Worm (Caenorhabditis elegans) whole organism, midembryonic: ENCODE data around the gene irld-40.
"Not testable (repeated sequence)": the region's sequence is repeated elsewhere in the genome, so short reads cannot be mapped to it uniquely, and the experiment has no call there.

Experiments used
- T22C8.4 ChIP-seq: fragments of 200-800 bp; sonication (Bioruptor generic); IDR thresholded peaks from 2 replicates; pipeline ENCODE4 v1.3.6; 2022; ENCODE audit warnings: missing genetic modification characterization, missing compliant biosample characterization
- cog-1 ChIP-seq: sonication (generic microtip); optimal IDR thresholded peaks from 2 replicates; lab custom pipeline; 2016; ENCODE audit warnings: missing genetic modification characterization, missing compliant biosample characterization
- flt-1 ChIP-seq: fragments of 200-800 bp; sonication (Bioruptor generic); IDR thresholded peaks from 2 replicates; pipeline ENCODE4 v1.3.6; 2022; ENCODE audit warnings: missing genetic modification characterization, missing compliant biosample characterization
- klf-2 ChIP-seq: fragments of 200-800 bp; sonication (Bioruptor generic); conservative IDR thresholded peaks from 2 replicates; pipeline ENCODE4 v1.3.6; 2022; ENCODE audit warnings: missing genetic modification reagents, missing genetic modification characterization, missing compliant biosample characterization
- med-1 ChIP-seq: sonication (generic microtip); optimal IDR thresholded peaks from 2 replicates; lab custom pipeline; 2017; ENCODE audit warnings: missing genetic modification characterization, mild to moderate bottlenecking, missing compliant biosample characterization, antibody characterized with exemption, missing genetic modification reagents; ENCODE audit not compliant: insufficient read depth
- ref-1 ChIP-seq: fragments of 200-800 bp; sonication (Bioruptor generic); conservative IDR thresholded peaks from 2 replicates; pipeline ENCODE4 v1.3.6; 2022; ENCODE audit warnings: missing genetic modification reagents, missing genetic modification characterization, missing compliant biosample characterization
- tab-1 ChIP-seq: fragments of 200-800 bp; sonication (Bioruptor generic); IDR thresholded peaks from 2 replicates; pipeline ENCODE4 v1.3.6; 2022; ENCODE audit warnings: missing genetic modification characterization, missing compliant biosample characterization
- ztf-23 ChIP-seq: fragments of 200-800 bp; sonication (Bioruptor generic); IDR thresholded peaks from 2 replicates; pipeline ENCODE4 v1.3.6; 2022; ENCODE audit warnings: missing genetic modification reagents, missing genetic modification characterization, missing compliant biosample characterization
- ztf-29 ChIP-seq: fragments of 200-800 bp; sonication (Bioruptor generic); IDR thresholded peaks from 2 replicates; pipeline ENCODE4 v1.3.6; 2022; ENCODE audit warnings: missing genetic modification reagents, missing genetic modification characterization, missing compliant biosample characterization

The irld-40 gene

DNA sequence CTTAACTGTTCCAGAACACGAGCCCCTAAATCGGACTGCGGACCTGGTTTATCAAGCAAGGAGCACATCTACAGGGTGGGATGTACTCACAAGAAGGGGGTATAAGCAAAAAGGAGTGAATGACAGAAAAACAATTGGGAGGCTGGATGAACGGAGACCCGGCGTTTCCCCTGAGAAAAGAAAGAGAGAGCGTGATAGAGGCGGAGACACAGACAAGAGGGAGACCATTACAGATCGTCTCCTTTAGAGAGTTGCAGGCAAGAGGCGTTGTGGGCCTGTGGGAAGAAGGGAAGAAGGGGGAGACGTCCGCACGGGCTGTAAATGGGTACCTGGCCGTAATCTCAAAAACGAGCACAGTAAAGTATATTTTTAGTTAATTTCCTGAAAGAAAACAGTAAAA, 31.5 kb downstream of the irld-40 start, which contains the start of gene Y46H3C.7:
TSS of gene Y46H3C.7 (minus strand) at position 147 of the 400 bp plus-strand sequence.
- TF ChIP-seq flt-1 (GFP tag; lab: Robert Waterston, UW); klf-2; T22C8.4 (GFP tag; lab: Robert Waterston, UW): not testable (repeated sequence)

DNA sequence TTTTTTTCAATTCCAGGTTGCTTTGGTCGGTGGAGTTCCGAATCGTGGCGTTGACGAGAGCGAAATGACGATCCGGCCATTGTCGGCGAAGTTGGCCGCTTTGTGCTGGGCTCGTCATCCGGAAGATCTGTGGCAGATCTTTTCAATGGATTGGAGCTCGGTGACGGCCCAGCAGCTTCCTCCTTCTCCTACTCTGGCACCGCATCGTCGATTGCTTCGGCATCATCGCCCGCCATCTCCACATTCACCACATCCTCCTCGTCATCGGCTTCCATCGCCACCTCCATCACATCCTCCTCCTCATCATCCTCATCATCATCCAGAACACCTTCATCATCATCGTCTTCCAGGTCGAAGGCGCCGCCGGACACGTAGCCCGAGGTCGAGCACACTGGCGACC, 36.0 kb downstream of the irld-40 start:
- TF ChIP-seq flt-1 (GFP tag; lab: Robert Waterston, UW) (no peak), ztf-23 (GFP tag; lab: Robert Waterston, UW) (no peak), med-1 (GFP tag; lab: Kevin White, UChicago) (no peak), tab-1 (GFP tag; lab: Robert Waterston, UW) (no peak), ref-1 (no peak), T22C8.4 (GFP tag; lab: Robert Waterston, UW) (no peak), cog-1 (tag; lab: Kevin White, UChicago) (no peak), ztf-29 (GFP tag; lab: Robert Waterston, UW) (no peak), klf-2 (no peak)

DNA sequence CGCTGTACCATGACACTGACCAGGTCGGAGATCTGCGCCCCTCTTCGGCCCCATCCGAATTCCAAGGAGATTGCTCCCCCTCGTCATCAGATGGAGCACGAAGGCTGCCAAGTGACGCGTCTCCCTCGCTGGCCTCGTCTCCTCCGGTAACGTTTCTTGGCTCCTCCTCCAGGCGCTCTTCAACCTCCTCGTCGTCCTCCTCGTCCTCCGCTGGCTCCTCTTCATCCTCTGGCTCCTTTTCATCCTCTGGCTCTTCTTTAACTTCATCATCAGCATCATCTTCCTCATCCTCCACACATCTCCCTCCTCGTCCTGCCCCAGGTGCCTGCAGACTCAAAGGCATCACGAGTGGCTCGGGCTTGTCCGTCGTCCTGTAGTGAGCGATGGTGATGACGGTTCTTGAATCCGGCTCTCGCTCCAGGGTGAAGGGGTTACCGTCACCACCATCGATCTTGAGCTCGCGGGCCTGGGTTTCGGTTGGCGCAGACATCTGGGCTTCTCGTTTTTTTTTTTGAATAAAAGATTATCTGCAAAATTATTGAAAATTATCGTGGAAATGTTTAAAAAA, 36.9 kb downstream of the irld-40 start:
- TF ChIP-seq T22C8.4 (GFP tag; lab: Robert Waterston, UW) (no peak), ref-1 (no peak), tab-1 (GFP tag; lab: Robert Waterston, UW) (peak; percentile 59; the same call in 1 of the 2 replicates)

DNA sequence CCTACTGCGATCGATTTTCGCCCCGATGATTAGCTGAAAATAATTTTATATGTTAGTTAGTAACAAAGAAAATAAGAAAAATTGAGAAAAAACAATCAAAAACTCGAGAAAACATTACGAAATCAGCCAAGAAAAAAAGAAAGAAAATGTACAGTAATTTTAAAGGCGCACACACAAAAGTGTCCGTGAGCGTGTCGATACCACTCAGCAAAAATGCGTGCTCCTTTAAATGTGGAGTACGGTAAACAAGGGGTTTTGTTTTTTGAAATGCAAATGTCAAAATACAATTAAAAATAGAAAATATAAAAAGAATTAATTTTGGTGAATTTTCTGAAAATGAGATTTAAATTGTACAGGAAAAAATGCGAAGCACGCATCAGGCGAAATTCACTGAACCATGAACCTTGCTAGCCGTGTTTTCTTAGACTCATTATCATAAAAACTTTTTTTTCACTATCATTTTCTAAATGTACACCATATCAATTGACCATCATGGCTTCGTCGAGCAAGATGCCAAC, 39.3 kb downstream of the irld-40 start, which contains the start of gene srw-90:
TSS of gene srw-90 (plus strand) at position 468 of the 518 bp plus-strand sequence.
- no peak for TF ChIP-seq ztf-29 (GFP tag; lab: Robert Waterston, UW)

DNA sequence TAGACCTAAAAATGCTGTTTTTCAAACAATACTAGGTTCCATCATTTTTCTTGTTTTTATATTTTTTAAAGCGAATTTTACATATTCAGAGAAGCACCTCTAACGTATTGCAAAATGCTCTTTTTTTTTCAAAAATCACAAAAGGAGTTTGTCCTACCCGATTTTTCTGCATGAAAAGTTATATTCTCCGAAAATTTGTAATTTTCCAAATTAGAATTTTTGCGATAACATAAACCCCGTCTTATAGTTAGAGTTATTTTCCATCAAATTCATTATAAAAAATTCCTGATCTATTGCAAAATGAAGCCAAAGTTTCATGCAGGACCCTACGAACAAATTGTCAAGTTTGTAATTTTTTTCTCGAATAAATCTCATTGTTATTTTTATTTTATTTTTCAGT, 46.1 kb downstream of the irld-40 start, which contains the start of gene srw-99:
TSS of gene srw-99 (plus strand) at position 301 of the 400 bp plus-strand sequence.
- TF ChIP-seq flt-1 (GFP tag; lab: Robert Waterston, UW) (no peak), ztf-29 (GFP tag; lab: Robert Waterston, UW) (no peak), cog-1 (tag; lab: Kevin White, UChicago) (no peak), klf-2 (no peak), ztf-23 (GFP tag; lab: Robert Waterston, UW) (no peak), T22C8.4 (GFP tag; lab: Robert Waterston, UW) (no peak), med-1 (GFP tag; lab: Kevin White, UChicago) (no peak), ref-1 (no peak), tab-1 (GFP tag; lab: Robert Waterston, UW) (no peak)

DNA sequence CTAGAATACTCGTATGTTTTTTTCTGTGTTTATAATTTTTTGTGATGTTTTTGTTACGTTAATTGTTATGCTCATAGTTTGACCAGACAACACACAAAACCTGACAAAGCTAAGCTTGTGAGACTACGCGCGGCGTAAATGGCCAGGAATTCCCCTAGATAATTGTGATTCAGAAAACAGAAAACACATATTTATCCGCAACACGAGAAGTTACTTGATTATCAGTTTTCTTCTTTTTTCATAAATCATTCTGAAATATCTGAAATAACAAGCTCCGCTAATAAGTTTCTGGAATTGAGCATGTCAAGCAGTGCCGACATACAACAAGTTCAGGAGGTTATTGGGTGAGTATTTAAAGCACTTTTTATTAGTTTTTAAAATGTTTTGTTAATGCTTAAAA, 48.5 kb downstream of the irld-40 start, which contains the start of gene srw-100:
TSS of gene srw-100 (plus strand) at position 301 of the 400 bp plus-strand sequence.
- TF ChIP-seq ztf-29 (GFP tag; lab: Robert Waterston, UW) = no peak
- TF ChIP-seq cog-1 (tag; lab: Kevin White, UChicago) = no peak
- TF ChIP-seq flt-1 (GFP tag; lab: Robert Waterston, UW) = no peak
- TF ChIP-seq tab-1 (GFP tag; lab: Robert Waterston, UW) = no peak
- no peak for TF ChIP-seq med-1 (GFP tag; lab: Kevin White, UChicago)
- no peak for TF ChIP-seq ztf-23 (GFP tag; lab: Robert Waterston, UW)
- TF ChIP-seq ref-1 = no peak
- no peak for TF ChIP-seq T22C8.4 (GFP tag; lab: Robert Waterston, UW)
- no peak for TF ChIP-seq klf-2

DNA sequence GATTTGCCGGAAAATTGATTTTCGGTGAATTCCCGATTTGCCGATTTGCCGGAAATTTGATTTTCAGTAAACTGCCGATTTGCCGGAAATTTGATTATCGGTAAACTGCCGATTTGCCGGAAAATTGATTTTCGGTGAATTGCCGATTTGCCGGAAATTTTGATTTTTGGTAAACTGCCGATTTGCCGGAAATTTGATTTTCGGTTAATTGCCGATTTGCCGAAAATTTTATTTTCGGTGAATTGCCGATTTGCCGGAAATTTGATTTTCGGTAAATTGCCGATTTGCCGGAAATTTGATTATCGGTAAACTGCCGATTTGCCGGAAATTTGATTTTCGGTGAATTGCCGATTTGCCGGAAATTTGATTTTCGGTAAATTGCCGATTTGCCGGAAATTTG, 50.1 kb downstream of the irld-40 start:
- peak; percentile 37; the same call in 1 of the 2 replicates for TF ChIP-seq ztf-23 (GFP tag; lab: Robert Waterston, UW)

DNA sequence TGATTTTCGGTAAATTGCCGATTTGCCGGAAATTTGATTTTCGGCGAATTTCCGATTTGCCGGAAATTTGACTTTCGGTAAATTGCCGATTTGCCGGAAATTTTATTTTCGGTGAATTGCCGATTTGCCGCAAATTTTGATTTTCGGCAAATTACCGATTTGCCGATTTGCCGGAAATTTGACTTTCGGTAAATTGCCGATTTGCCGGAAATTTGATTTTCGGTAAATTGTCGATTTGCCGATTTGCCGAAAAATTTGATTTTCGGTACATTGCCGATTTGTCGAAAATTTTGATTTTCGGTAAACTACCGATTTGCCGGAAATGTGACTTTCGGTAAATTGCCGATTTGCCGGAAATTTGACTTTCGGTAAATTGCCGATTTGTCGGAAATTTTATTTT, 51.4 kb downstream of the irld-40 start:
- TF ChIP-seq T22C8.4 (GFP tag; lab: Robert Waterston, UW) (peak; percentile 29; the same call in 1 of the 2 replicates), flt-1 (GFP tag; lab: Robert Waterston, UW) (peak; percentile 57), tab-1 (GFP tag; lab: Robert Waterston, UW) (peak; percentile 81), ref-1 (peak; percentile 47; the same call in 1 of the 2 replicates), klf-2 (peak; percentile 86), ztf-23 (GFP tag; lab: Robert Waterston, UW) (peak; percentile 84)
